Worm (Caenorhabditis elegans) whole organism, midembryonic: ENCODE results near the gene C36B7.3.

Experiments used
- T22C8.4 ChIP-seq: fragments of 200-800 bp; sonication (Bioruptor generic); IDR thresholded peaks from 2 replicates; pipeline ENCODE4 v1.3.6; 2022; ENCODE audit warnings: missing genetic modification characterization, missing compliant biosample characterization
- cog-1 ChIP-seq: sonication (generic microtip); optimal IDR thresholded peaks from 2 replicates; lab custom pipeline; 2016; ENCODE audit warnings: missing genetic modification characterization, missing compliant biosample characterization
- flt-1 ChIP-seq: fragments of 200-800 bp; sonication (Bioruptor generic); IDR thresholded peaks from 2 replicates; pipeline ENCODE4 v1.3.6; 2022; ENCODE audit warnings: missing genetic modification characterization, missing compliant biosample characterization
- klf-2 ChIP-seq: fragments of 200-800 bp; sonication (Bioruptor generic); conservative IDR thresholded peaks from 2 replicates; pipeline ENCODE4 v1.3.6; 2022; ENCODE audit warnings: missing genetic modification reagents, missing genetic modification characterization, missing compliant biosample characterization
- med-1 ChIP-seq: sonication (generic microtip); optimal IDR thresholded peaks from 2 replicates; lab custom pipeline; 2017; ENCODE audit warnings: missing genetic modification characterization, mild to moderate bottlenecking, missing compliant biosample characterization, antibody characterized with exemption, missing genetic modification reagents; ENCODE audit not compliant: insufficient read depth
- ref-1 ChIP-seq: fragments of 200-800 bp; sonication (Bioruptor generic); conservative IDR thresholded peaks from 2 replicates; pipeline ENCODE4 v1.3.6; 2022; ENCODE audit warnings: missing genetic modification reagents, missing genetic modification characterization, missing compliant biosample characterization
- tab-1 ChIP-seq: fragments of 200-800 bp; sonication (Bioruptor generic); IDR thresholded peaks from 2 replicates; pipeline ENCODE4 v1.3.6; 2022; ENCODE audit warnings: missing genetic modification characterization, missing compliant biosample characterization
- ztf-23 ChIP-seq: fragments of 200-800 bp; sonication (Bioruptor generic); IDR thresholded peaks from 2 replicates; pipeline ENCODE4 v1.3.6; 2022; ENCODE audit warnings: missing genetic modification reagents, missing genetic modification characterization, missing compliant biosample characterization
- ztf-29 ChIP-seq: fragments of 200-800 bp; sonication (Bioruptor generic); IDR thresholded peaks from 2 replicates; pipeline ENCODE4 v1.3.6; 2022; ENCODE audit warnings: missing genetic modification reagents, missing genetic modification characterization, missing compliant biosample characterization

The C36B7.3 gene

ce11 chrX:7126348-7126747 is 24.8 kb downstream of the C36B7.3 start, which contains the start of gene ist-1:
TSS of gene ist-1 (plus strand) at chrX:7126648.
- TF ChIP-seq klf-2 (GFP tag; lab: Robert Waterston, UW) (no peak), ref-1 (GFP tag; lab: Robert Waterston, UW) (no peak), med-1 (GFP tag; lab: Kevin White, UChicago) (no peak), ztf-29 (GFP tag; lab: Robert Waterston, UW) (no peak), tab-1 (no peak), cog-1 (tag; lab: Kevin White, UChicago) (no peak), T22C8.4 (GFP tag; lab: Robert Waterston, UW) (no peak), flt-1 (GFP tag; lab: Robert Waterston, UW) (no peak)

- TF ChIP-seq T22C8.4 (GFP tag; lab: Robert Waterston, UW): no peak
- no peak for TF ChIP-seq med-1 (GFP tag; lab: Kevin White, UChicago)
- TF ChIP-seq klf-2 (GFP tag; lab: Robert Waterston, UW): no peak
- TF ChIP-seq ztf-29 (GFP tag; lab: Robert Waterston, UW): no peak
- no peak for TF ChIP-seq ztf-23 (GFP tag; lab: Robert Waterston, UW)
- no peak for TF ChIP-seq cog-1 (tag; lab: Kevin White, UChicago)
- no peak for TF ChIP-seq flt-1 (GFP tag; lab: Robert Waterston, UW)
Measured at ce11 chrX:7128615-7129014, 27.0 kb downstream of the C36B7.3 start.

- TF ChIP-seq ztf-23 (GFP tag; lab: Robert Waterston, UW) (no peak), ref-1 (GFP tag; lab: Robert Waterston, UW) (0 out of 2 replicates have a peak, but pooled peaks have one; percentile 5)
Measured at ce11 chrX:7129460-7129859, 27.9 kb downstream of the C36B7.3 start.

ce11 chrX:7131206-7131605 is 29.6 kb downstream of the C36B7.3 start:
- no peak for TF ChIP-seq cog-1 (tag; lab: Kevin White, UChicago)
- no peak for TF ChIP-seq ztf-23 (GFP tag; lab: Robert Waterston, UW)
- TF ChIP-seq tab-1: no peak
- no peak for TF ChIP-seq T22C8.4 (GFP tag; lab: Robert Waterston, UW)
- TF ChIP-seq flt-1 (GFP tag; lab: Robert Waterston, UW): no peak
- TF ChIP-seq med-1 (GFP tag; lab: Kevin White, UChicago): no peak
- TF ChIP-seq ref-1 (GFP tag; lab: Robert Waterston, UW): no peak
- no peak for TF ChIP-seq ztf-29 (GFP tag; lab: Robert Waterston, UW)
- no peak for TF ChIP-seq klf-2 (GFP tag; lab: Robert Waterston, UW)

ce11 chrX:7139614-7140013 is 38.0 kb downstream of the C36B7.3 start, which contains the start of gene clec-86:
TSS of gene clec-86 (plus strand) at chrX:7139875.
- TF ChIP-seq T22C8.4 (GFP tag; lab: Robert Waterston, UW): no peak
- no peak for TF ChIP-seq ref-1 (GFP tag; lab: Robert Waterston, UW)
- TF ChIP-seq med-1 (GFP tag; lab: Kevin White, UChicago): no peak
- TF ChIP-seq ztf-23 (GFP tag; lab: Robert Waterston, UW): no peak
- no peak for TF ChIP-seq klf-2 (GFP tag; lab: Robert Waterston, UW)
- no peak for TF ChIP-seq ztf-29 (GFP tag; lab: Robert Waterston, UW)
- TF ChIP-seq cog-1 (tag; lab: Kevin White, UChicago): no peak
- no peak for TF ChIP-seq flt-1 (GFP tag; lab: Robert Waterston, UW)
- TF ChIP-seq tab-1: no peak

- no peak for TF ChIP-seq cog-1 (tag; lab: Kevin White, UChicago)
- TF ChIP-seq T22C8.4 (GFP tag; lab: Robert Waterston, UW): no peak
- TF ChIP-seq ztf-23 (GFP tag; lab: Robert Waterston, UW): no peak
- no peak for TF ChIP-seq klf-2 (GFP tag; lab: Robert Waterston, UW)
- TF ChIP-seq ztf-29 (GFP tag; lab: Robert Waterston, UW): no peak
- TF ChIP-seq med-1 (GFP tag; lab: Kevin White, UChicago): no peak
- TF ChIP-seq ref-1 (GFP tag; lab: Robert Waterston, UW): no peak
- no peak for TF ChIP-seq flt-1 (GFP tag; lab: Robert Waterston, UW)
- TF ChIP-seq tab-1: no peak
Measured at ce11 chrX:7140682-7141254, 39.2 kb downstream of the C36B7.3 start.

ce11 chrX:7143515-7143914 is 41.9 kb downstream of the C36B7.3 start, which contains the start of gene alh-10:
TSS of gene alh-10 (minus strand) at chrX:7143641.
- TF ChIP-seq tab-1 (no peak), ref-1 (GFP tag; lab: Robert Waterston, UW) (no peak), flt-1 (GFP tag; lab: Robert Waterston, UW) (no peak), klf-2 (GFP tag; lab: Robert Waterston, UW) (no peak), cog-1 (tag; lab: Kevin White, UChicago) (no peak), ztf-29 (GFP tag; lab: Robert Waterston, UW) (no peak), ztf-23 (GFP tag; lab: Robert Waterston, UW) (no peak), med-1 (GFP tag; lab: Kevin White, UChicago) (no peak)

ce11 chrX:7149670-7150069 is 48.1 kb downstream of the C36B7.3 start:
- TF ChIP-seq ztf-23 (GFP tag; lab: Robert Waterston, UW) (no peak), klf-2 (GFP tag; lab: Robert Waterston, UW) (no peak), tab-1 (no peak), ref-1 (GFP tag; lab: Robert Waterston, UW) (no peak), cog-1 (tag; lab: Kevin White, UChicago) (no peak), T22C8.4 (GFP tag; lab: Robert Waterston, UW) (no peak), flt-1 (GFP tag; lab: Robert Waterston, UW) (no peak), med-1 (GFP tag; lab: Kevin White, UChicago) (no peak)

ce11 chrX:7151189-7151857 is 49.7 kb downstream of the C36B7.3 start, which contains the start of gene lam-2:
TSS of gene lam-2 (minus strand) at chrX:7151239.
- peak; percentile 62; the same call in 1 of the 2 replicates for TF ChIP-seq flt-1 (GFP tag; lab: Robert Waterston, UW)
- no peak for TF ChIP-seq tab-1
- TF ChIP-seq ztf-29 (GFP tag; lab: Robert Waterston, UW): no peak
- TF ChIP-seq ztf-23 (GFP tag; lab: Robert Waterston, UW): peak; percentile 29; the same call in 1 of the 2 replicates
- TF ChIP-seq cog-1 (tag; lab: Kevin White, UChicago): no peak
- TF ChIP-seq med-1 (GFP tag; lab: Kevin White, UChicago): no peak
